Fruit fly (Drosophila melanogaster): Measurements from ENCODE around the gene beta-PheRS.

beta-PheRS gene

DNA sequence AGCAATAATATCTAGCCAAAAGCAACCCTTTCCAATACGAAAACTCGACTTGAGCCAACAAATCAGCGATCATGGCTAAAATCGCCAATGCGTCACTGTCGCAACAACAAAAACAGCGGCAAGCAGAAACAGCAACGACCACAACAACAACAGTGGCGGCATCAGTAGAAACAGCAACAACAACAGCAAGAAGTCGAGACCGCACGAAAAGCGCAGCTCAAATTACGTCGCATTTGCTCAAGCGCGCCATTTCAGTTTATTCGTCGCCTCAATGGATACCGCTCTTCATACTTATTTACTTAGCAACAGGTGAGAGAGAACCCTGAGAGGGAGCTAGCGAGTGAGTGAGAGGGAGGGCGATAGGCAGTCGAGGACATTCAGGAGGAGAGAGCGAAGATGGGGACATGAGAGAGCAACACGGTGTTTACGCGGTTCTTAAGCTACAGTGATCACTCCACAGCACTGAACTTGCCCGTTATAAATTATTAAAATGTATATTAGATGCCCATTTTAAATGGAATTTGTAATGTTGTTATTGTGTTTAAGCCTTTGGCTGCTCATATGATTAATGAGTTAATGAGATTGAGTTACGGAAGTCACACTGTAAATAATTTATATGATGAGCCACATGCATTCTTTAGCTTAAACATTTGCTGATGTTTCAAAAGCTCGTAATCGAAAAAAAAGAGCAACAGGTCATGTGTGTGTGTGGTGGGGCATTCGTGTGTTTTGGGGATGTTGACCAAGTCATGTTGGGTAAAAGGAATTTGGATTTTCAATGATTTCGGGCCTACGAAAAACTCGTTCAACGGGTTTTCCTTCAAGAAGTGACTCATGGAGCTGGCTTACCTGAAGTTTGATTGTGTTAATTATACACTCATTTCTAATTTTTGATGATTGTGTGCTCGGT, 43.3 kb upstream of the beta-PheRS start (continued):
- TF ChIP-seq CG15696 (tag; optimal IDR thresholded peaks at IDR 0.05) (peak; percentile 88), CG7357 (GFP tag; IDR thresholded peaks at IDR 0.05) (peak; percentile 67; the same call in 2 of the 3 replicates), hb (GFP tag; IDR thresholded peaks at IDR 0.05; ENCODE audit: partially characterized antibody) (no peak), Fer1 (GFP tag; optimal IDR thresholded peaks at IDR 0.05) (peak; percentile 71), Fer3 (tag; optimal IDR thresholded peaks at IDR 0.05) (peak; percentile 78), croc (GFP tag; conservative IDR thresholded peaks at IDR 0.05) (no peak; the same call in 2 of the 3 replicates), CG2129 (GFP tag; IDR thresholded peaks at IDR 0.05; ENCODE audit: partially characterized antibody) (no peak), CG17829 (tag; optimal IDR thresholded peaks at IDR 0.05) (peak; percentile 83), CG9727 (GFP tag; optimal IDR thresholded peaks at IDR 0.05) (peak; percentile 83), CTCF (GFP tag; optimal IDR thresholded peaks at IDR 0.05) (no peak), HLH4C (GFP tag; IDR thresholded peaks at IDR 0.05; ENCODE audit: partially characterized antibody) (no peak), CkIIα-i1 (GFP tag; IDR thresholded peaks at IDR 0.05) (0 out of 2 replicates have a peak, but pooled peaks have one; percentile 30), pfk (GFP tag; optimal IDR thresholded peaks at IDR 0.05) (no peak), CG14860 (GFP tag; IDR thresholded peaks at IDR 0.05; ENCODE audit: partially characterized antibody) (no peak), Lhr (GFP tag; optimal IDR thresholded peaks at IDR 0.05) (peak; percentile 35), her (GFP tag; optimal IDR thresholded peaks at IDR 0.05) (peak; percentile 45), CG12236 (GFP tag; optimal IDR thresholded peaks at IDR 0.05) (peak; percentile 22), Doc2 (GFP tag; IDR thresholded peaks at IDR 0.05) (peak; percentile 30; the same call in 1 of the 2 replicates), Taf1 (GFP tag; IDR thresholded peaks at IDR 0.05) (peak; percentile 82), Poxn (GFP tag; IDR thresholded peaks at IDR 0.05) (peak; percentile 63), danr (GFP tag; IDR thresholded peaks at IDR 0.05) (peak; percentile 71), Lim3 (GFP tag; IDR thresholded peaks at IDR 0.05) (no peak), al (GFP tag; IDR thresholded peaks at IDR 0.05) (peak; percentile 76; the same call in 1 of the 2 replicates), pho (GFP tag; optimal IDR thresholded peaks at IDR 0.05) (peak; percentile 59), TFAM (GFP tag; optimal IDR thresholded peaks at IDR 0.05) (peak; percentile 36), insv (GFP tag; optimal IDR thresholded peaks at IDR 0.05) (no peak), br (optimal IDR thresholded peaks at IDR 0.05) (no peak), chn (GFP tag; optimal IDR thresholded peaks at IDR 0.05) (peak; percentile 65), kni (GFP tag; optimal IDR thresholded peaks at IDR 0.05) (peak; percentile 38), cwo (GFP tag; optimal IDR thresholded peaks at IDR 0.05) (no peak), CG31224 (GFP tag; IDR thresholded peaks at IDR 0.05) (peak; percentile 61), onecut (GFP tag; IDR thresholded peaks at IDR 0.05) (peak; percentile 73), Dad (GFP tag; optimal IDR thresholded peaks at IDR 0.05) (peak; percentile 35), Antp (GFP tag; optimal IDR thresholded peaks at IDR 0.05) (peak; percentile 65), Tbp (GFP tag; optimal IDR thresholded peaks at IDR 0.05) (no peak), jumu (GFP tag; optimal IDR thresholded peaks at IDR 0.05) (peak; percentile 64), z (GFP tag; IDR thresholded peaks at IDR 0.05) (peak; percentile 49; the same call in 1 of the 3 replicates), ap (GFP tag; IDR thresholded peaks at IDR 0.05) (peak; percentile 65; the same call in 1 of the 2 replicates), pita (GFP tag; optimal IDR thresholded peaks at IDR 0.05) (no peak), CG2875 (GFP tag; optimal IDR thresholded peaks at IDR 0.05) (peak; percentile 66), CG11723 (GFP tag; optimal IDR thresholded peaks at IDR 0.05) (peak; percentile 58), CG2120 (GFP tag; optimal IDR thresholded peaks at IDR 0.05) (peak; percentile 89), CG32772 (GFP tag; IDR thresholded peaks at IDR 0.05) (peak; percentile 74), CG13894 (tag; optimal IDR thresholded peaks at IDR 0.05) (no peak), zf30C (GFP tag; optimal IDR thresholded peaks at IDR 0.05) (no peak), emc (GFP tag; optimal IDR thresholded peaks at IDR 0.05) (no peak), CG17361 (GFP tag; IDR thresholded peaks at IDR 0.05) (peak; percentile 75), CG9215 (GFP tag; IDR thresholded peaks at IDR 0.05) (peak; percentile 75), Dfd (GFP tag; optimal IDR thresholded peaks at IDR 0.05) (no peak), CG12104 (GFP tag; optimal IDR thresholded peaks at IDR 0.05) (peak; percentile 63)

Measured in whole organism, embryonic.